Fruit fly (Drosophila melanogaster): ENCODE data around the gene XRCC1.

Gene XRCC1

DNA sequence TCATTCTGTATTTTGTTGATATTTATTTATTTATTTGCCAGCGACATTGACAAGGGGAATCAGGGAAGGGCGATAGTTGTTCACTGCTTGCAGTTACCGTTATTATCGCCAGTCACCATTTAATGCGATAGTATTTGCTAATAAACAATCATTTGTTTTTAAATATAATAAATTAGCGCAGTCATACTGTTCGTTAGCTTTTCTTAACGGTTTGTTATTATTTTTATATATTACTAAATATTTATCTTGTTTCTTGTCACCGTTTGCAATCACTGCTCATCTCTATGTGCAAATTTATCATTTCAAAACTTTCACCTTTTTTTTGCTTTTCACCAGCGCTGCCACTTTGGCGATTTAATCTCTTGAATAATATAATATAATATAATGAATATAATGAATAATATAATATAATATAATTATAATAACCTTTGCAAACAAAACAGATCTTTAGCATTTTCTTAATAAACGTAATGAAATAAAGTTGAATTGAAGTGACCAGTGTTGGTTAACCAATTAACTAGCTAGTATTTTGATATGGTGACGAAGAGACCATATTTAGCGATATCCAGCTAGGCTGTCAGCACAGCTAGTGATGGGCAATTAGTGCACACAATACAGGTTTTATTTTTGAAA is at the start of gene XRCC1, which contains the start of gene CG3309 (continued):
- TF ChIP-seq CG11902 (GFP tag; optimal IDR thresholded peaks at IDR 0.05) (peak; percentile 9), dac (GFP tag; optimal IDR thresholded peaks at IDR 0.05) (no peak), Smox (GFP tag; optimal IDR thresholded peaks at IDR 0.05) (peak; percentile 48), CG6854 (GFP tag; optimal IDR thresholded peaks at IDR 0.05) (no peak), CG10669 (GFP tag; optimal IDR thresholded peaks at IDR 0.05) (peak; percentile 17), spab (GFP tag; optimal IDR thresholded peaks at IDR 0.05) (no peak), CG16779 (tag; optimal IDR thresholded peaks at IDR 0.05) (no peak), CG1621 (tag; optimal IDR thresholded peaks at IDR 0.05) (no peak), CG8632 (GFP tag; optimal IDR thresholded peaks at IDR 0.05) (peak; percentile 29)

DNA sequence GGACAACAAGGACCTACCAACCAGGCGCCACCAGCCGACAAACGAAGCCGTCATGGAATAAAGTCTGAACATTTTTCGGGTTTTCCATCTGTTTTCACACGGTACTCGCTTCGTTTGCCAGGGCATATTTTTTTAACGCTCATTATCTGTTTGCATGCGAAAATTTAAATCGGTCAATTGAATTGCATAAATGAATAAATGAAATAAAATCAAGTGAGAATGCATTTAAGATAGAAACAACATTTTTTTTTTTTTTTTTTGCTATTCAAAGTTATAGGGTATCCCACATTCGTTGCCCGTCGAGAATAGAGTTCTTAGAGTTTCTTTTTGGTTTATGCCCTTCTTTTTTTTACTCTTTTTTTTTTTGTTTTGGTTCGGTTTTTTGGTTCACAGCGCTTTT is 43.8 kb upstream of the XRCC1 start:
- TF ChIP-seq svp (GFP tag) (peak; percentile 36), CG10669 (GFP tag; optimal IDR thresholded peaks at IDR 0.05) (no peak), pdm3 (GFP tag; optimal IDR thresholded peaks at IDR 0.05) (no peak)

DNA sequence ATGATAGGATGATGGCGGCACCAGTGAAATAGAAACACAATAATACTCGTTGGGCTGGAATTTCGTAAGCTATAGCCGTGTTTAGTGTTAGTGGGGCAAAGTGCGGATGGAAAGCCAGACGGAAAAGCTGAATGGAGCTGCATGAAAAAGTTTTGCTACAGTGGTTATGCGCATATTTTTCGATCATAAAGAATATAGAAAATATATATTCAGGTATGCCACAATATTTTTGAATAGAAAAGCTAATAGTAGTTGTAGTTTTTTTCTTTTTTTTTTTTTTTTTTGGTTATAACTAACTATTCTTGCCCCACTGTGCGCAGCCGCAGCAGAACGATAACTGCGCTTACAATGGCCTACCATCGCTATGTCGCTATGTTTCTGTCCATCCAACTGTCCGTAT is 43.2 kb upstream of the XRCC1 start:
- no peak for TF ChIP-seq dac (GFP tag; optimal IDR thresholded peaks at IDR 0.05)
- TF ChIP-seq net (GFP tag; optimal IDR thresholded peaks at IDR 0.05): no peak
- TF ChIP-seq Ets96B (tag; optimal IDR thresholded peaks at IDR 0.05): no peak
- TF ChIP-seq CG6854 (GFP tag; optimal IDR thresholded peaks at IDR 0.05): no peak

DNA sequence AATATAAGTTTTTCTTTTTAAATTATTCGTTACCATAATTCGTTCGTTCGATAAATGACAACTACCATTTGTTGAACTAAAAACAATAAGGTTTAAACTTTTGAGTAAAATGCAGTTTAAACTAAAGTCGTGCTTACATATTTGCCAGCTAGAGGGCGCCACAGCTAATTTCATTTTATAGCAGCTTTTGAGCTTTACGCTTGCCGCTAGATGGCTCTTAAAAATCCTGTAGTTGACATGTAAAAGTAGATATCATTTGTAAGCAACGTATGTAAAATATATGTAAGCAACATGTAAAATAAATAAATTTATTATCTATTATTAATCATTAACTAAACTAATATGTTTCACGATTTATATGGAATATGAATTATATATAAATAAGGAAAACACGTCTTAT is 40.0 kb upstream of the XRCC1 start:
- TF ChIP-seq cyc (GFP tag; optimal IDR thresholded peaks at IDR 0.05) (peak; percentile 9), Hr39 (GFP tag; optimal IDR thresholded peaks at IDR 0.05) (peak; percentile 8), Eip75B (GFP tag; optimal IDR thresholded peaks at IDR 0.05) (no peak)

DNA sequence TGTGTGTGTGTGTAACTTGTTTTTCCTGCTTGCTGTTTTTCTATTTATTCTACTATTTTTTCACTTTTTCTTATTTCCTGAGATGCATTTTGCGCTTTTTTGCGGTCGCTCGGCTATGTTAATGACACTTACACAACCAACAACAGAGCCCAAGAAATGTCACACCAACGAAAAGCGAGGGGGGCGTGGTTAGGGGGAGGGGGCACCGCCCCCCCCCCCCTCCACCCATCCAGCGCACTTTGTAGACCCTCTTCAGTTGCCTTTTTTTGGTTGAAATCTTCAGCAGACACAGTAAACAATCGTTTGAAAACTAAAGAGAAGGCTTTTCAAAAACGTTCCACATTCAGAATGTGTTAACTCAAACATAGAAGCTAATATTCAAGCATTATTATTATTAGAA is 36.5 kb upstream of the XRCC1 start:
- TF ChIP-seq Lpt (GFP tag; optimal IDR thresholded peaks at IDR 0.05) (no peak), CG16779 (tag; optimal IDR thresholded peaks at IDR 0.05) (no peak), fd59A (GFP tag; optimal IDR thresholded peaks at IDR 0.05) (no peak), eg (GFP tag; IDR thresholded peaks at IDR 0.05) (no peak), Ets96B (tag; optimal IDR thresholded peaks at IDR 0.05) (no peak), CG11294 (GFP tag; IDR thresholded peaks at IDR 0.05) (no peak), Sox15 (GFP tag; optimal IDR thresholded peaks at IDR 0.05) (no peak), CG11902 (GFP tag; optimal IDR thresholded peaks at IDR 0.05) (no peak), Sox14 (GFP tag; optimal IDR thresholded peaks at IDR 0.05) (no peak), CG15336 (GFP tag; IDR thresholded peaks at IDR 0.05) (no peak), Met (GFP tag; optimal IDR thresholded peaks at IDR 0.05) (no peak)

DNA sequence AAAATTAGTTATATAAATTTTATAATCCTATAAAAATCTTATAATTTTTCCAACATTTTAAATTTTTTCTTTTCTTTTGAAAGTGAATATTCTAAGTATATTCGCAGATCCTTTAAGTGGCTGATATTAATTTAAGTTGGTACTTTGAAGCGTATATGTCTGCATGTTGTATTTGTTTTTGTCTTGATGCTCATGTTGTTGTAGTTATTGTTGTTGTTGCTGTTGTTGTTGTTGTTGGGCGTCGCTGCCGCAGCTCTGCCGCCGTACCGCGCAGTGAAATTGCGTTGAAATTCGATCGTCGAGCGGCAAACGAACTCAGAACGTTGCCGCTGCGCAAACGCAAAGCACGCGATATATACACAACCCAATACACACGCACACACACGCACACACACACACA is 33.9 kb upstream of the XRCC1 start, which contains the start of gene CG42749:
TSS of gene CG42749 (plus strand) at position 301 of the 400 bp plus-strand sequence.
- TF ChIP-seq CG32006 (GFP tag; optimal IDR thresholded peaks at IDR 0.05) (no peak), CG9139 (GFP tag; optimal IDR thresholded peaks at IDR 0.05) (no peak), Hr39 (GFP tag; optimal IDR thresholded peaks at IDR 0.05) (no peak), CG3032 (tag; optimal IDR thresholded peaks at IDR 0.05) (no peak), CG1621 (tag; optimal IDR thresholded peaks at IDR 0.05) (no peak), CG11762 (GFP tag; optimal IDR thresholded peaks at IDR 0.05; ENCODE audit: insufficient read depth) (no peak), fd85E (GFP tag; optimal IDR thresholded peaks at IDR 0.05) (no peak), fd59A (GFP tag; optimal IDR thresholded peaks at IDR 0.05) (no peak), net (GFP tag; optimal IDR thresholded peaks at IDR 0.05) (no peak), Ets21C (GFP tag; optimal IDR thresholded peaks at IDR 0.05) (no peak), Sox15 (GFP tag; optimal IDR thresholded peaks at IDR 0.05) (no peak), achi (GFP tag; optimal IDR thresholded peaks at IDR 0.05) (no peak), CG6854 (GFP tag; optimal IDR thresholded peaks at IDR 0.05) (no peak)
